Worm (Caenorhabditis elegans) whole organism, L2 larva: ENCODE measurements around the gene F23D12.1.

Experiments
- ama-1 ChIP-seq: fragments of 150-350 bp; optimal IDR thresholded peaks from 2 replicates; lab custom pipeline; 2018; ENCODE audit warnings: inconsistent platforms
- blmp-1 ChIP-seq: sonication (generic microtip); optimal IDR thresholded peaks from 2 replicates; lab custom pipeline; 2017; ENCODE audit warnings: missing genetic modification characterization, mild to moderate bottlenecking, missing compliant biosample characterization, antibody characterized with exemption, moderate library complexity; ENCODE audit not compliant: insufficient read depth
- elt-1 ChIP-seq: fragments of 150-350 bp; optimal IDR thresholded peaks from 2 replicates; lab custom pipeline; 2014; ENCODE audit warnings: missing biosample characterization, missing genetic modification characterization
- fos-1 ChIP-seq: fragments of 150-350 bp; optimal IDR thresholded peaks from 2 replicates; lab custom pipeline; 2014; ENCODE audit warnings: missing biosample characterization, missing genetic modification characterization
- lin-39 ChIP-seq: fragments of 150-350 bp; optimal IDR thresholded peaks from 2 replicates; lab custom pipeline; 2014; ENCODE audit warnings: missing biosample characterization, missing genetic modification reagents, missing genetic modification characterization
- mdl-1 ChIP-seq, 2 experiments: fragments of 150-350 bp in 1 of 2; sonication (generic microtip) in 1 of 2; optimal IDR thresholded peaks; 2 replicates each; lab custom pipeline; 2017; ENCODE audit warnings: missing biosample characterization in 2 of 2, missing genetic modification characterization in 2 of 2
- nhr-12 ChIP-seq: fragments of 150-350 bp; optimal IDR thresholded peaks from 2 replicates; lab custom pipeline; 2014; ENCODE audit warnings: missing biosample characterization, missing genetic modification characterization
- nhr-237 ChIP-seq: fragments of 150-350 bp; optimal IDR thresholded peaks from 2 replicates; lab custom pipeline; 2014; ENCODE audit warnings: missing biosample characterization, missing genetic modification characterization
- unc-39 ChIP-seq: fragments of 150-350 bp; optimal IDR thresholded peaks from 2 replicates; lab custom pipeline; 2014; ENCODE audit warnings: missing biosample characterization, missing genetic modification characterization
- unc-62 ChIP-seq: fragments of 150-350 bp; optimal IDR thresholded peaks from 2 replicates; lab custom pipeline; 2014; ENCODE audit warnings: missing biosample characterization, missing genetic modification reagents, missing genetic modification characterization
- zag-1 ChIP-seq: fragments of 150-350 bp; optimal IDR thresholded peaks from 2 replicates; lab custom pipeline; 2014; ENCODE audit warnings: missing biosample characterization, missing genetic modification characterization
- ztf-4 ChIP-seq: fragments of 150-350 bp; optimal IDR thresholded peaks from 2 replicates; lab custom pipeline; 2014; ENCODE audit warnings: missing biosample characterization, missing genetic modification characterization

DNA sequence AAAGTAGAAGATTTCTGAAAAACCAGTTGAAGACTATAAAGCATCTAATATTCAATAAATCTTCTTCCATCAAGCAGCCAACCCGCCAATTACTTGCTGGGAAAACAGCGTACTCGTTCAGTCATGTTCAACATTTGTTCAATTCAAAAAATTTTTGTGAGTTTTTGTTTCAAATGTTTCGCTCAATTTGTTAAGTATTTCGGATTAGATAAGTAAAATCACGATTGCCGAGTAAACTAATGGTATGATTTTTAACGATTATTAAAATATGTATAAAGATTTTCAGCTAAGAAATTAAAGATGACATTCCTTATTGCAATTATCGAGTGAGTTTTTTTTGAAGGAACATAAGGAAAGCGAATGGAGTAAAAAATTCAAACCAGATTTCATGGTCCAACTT, 42.7 kb upstream of the F23D12.1 start, which contains the start of gene M163.10:
- no peak for TF ChIP-seq nhr-237 (tag; lab: Kevin White, UChicago)
- TF ChIP-seq zag-1, result no peak
- no peak for TF ChIP-seq ztf-4 (tag; lab: Kevin White, UChicago)
- no peak for TF ChIP-seq unc-62 (GFP tag; lab: Kevin White, UChicago)
- TF ChIP-seq ama-1 (lab: Kevin White, UChicago), result no peak
- TF ChIP-seq lin-39 (tag; lab: Kevin White, UChicago), result no peak
- TF ChIP-seq unc-39, result no peak
- TF ChIP-seq elt-1 (tag; lab: Kevin White, UChicago), result no peak
- TF ChIP-seq blmp-1 (tag; lab: Kevin White, UChicago), result no peak
- no peak for TF ChIP-seq mdl-1 (tag; optimal IDR thresholded peaks at IDR 0.05; lab: Kevin White, UChicago)
- no peak for TF ChIP-seq nhr-12 (tag; lab: Kevin White, UChicago)
- TF ChIP-seq fos-1 (tag; lab: Kevin White, UChicago), result no peak
